Worm (Caenorhabditis elegans) whole organism, L4 larva: ENCODE measurements around the gene B0464.9.
A peak's percentile ranks its signal among the peaks of the same experiment; 100 is the strongest.

Experiments used
- F26F4.8 ChIP-seq: fragments of 200-800 bp; sonication (Bioruptor generic); conservative IDR thresholded peaks from 2 replicates; pipeline ENCODE4 v1.3.6; 2022; ENCODE audit warnings: missing genetic modification characterization, missing compliant biosample characterization
- T20F7.1 ChIP-seq: fragments of 200-800 bp; sonication (Bioruptor generic); optimal IDR thresholded peaks from 2 replicates; lab custom pipeline; 2018; ENCODE audit warnings: mild to moderate bottlenecking, missing genetic modification characterization, missing compliant biosample characterization
- T26A8.4 ChIP-seq: fragments of 200-800 bp; sonication (Bioruptor generic); IDR thresholded peaks from 2 replicates; pipeline ENCODE4 v1.3.6; 2022; ENCODE audit warnings: missing genetic modification characterization, missing compliant biosample characterization
- Y105C5A.15 ChIP-seq: fragments of 200-800 bp; sonication (Bioruptor generic); IDR thresholded peaks from 2 replicates; pipeline ENCODE4 v1.3.6; 2022; ENCODE audit warnings: missing genetic modification characterization, missing compliant biosample characterization
- Y5F2A.4 ChIP-seq: fragments of 200-800 bp; sonication (Bioruptor generic); optimal IDR thresholded peaks from 2 replicates; lab custom pipeline; 2018; ENCODE audit warnings: mild to moderate bottlenecking, missing genetic modification characterization, missing compliant biosample characterization
- Y75B8A.6 ChIP-seq: fragments of 200-800 bp; sonication (Bioruptor generic); IDR thresholded peaks from 2 replicates; pipeline ENCODE4 v1.3.6; 2022; ENCODE audit warnings: missing genetic modification reagents, missing genetic modification characterization, missing compliant biosample characterization
- aha-1 ChIP-seq: fragments of 150-350 bp; peaks from one replicate; lab custom pipeline; 2014; ENCODE audit warnings: missing biosample characterization, missing genetic modification characterization
- arid-1 ChIP-seq: fragments of 200-800 bp; sonication (Bioruptor generic); conservative IDR thresholded peaks from 2 replicates; pipeline ENCODE4 v1.3.6; 2022; ENCODE audit warnings: missing genetic modification reagents, missing genetic modification characterization, missing compliant biosample characterization
- attf-4 ChIP-seq: sonication (generic microtip); optimal IDR thresholded peaks from 3 replicates; lab custom pipeline; 2017; ENCODE audit warnings: missing biosample characterization, missing genetic modification characterization
- ceh-32 ChIP-seq: sonication (generic microtip); optimal IDR thresholded peaks from 2 replicates; lab custom pipeline; 2016; ENCODE audit warnings: mild to moderate bottlenecking, missing genetic modification characterization, missing compliant biosample characterization; ENCODE audit not compliant: poor library complexity
- ceh-62 ChIP-seq: sonication (generic microtip); optimal IDR thresholded peaks from 2 replicates; lab custom pipeline; 2017; ENCODE audit warnings: missing biosample characterization, missing genetic modification characterization
- cey-2 ChIP-seq: sonication (generic microtip); optimal IDR thresholded peaks from 3 replicates; lab custom pipeline; 2017; ENCODE audit warnings: missing genetic modification characterization, mild to moderate bottlenecking, missing compliant biosample characterization, antibody characterized with exemption, borderline replicate concordance; ENCODE audit not compliant: insufficient read depth
- daf-12 ChIP-seq: fragments of 150-350 bp; optimal IDR thresholded peaks from 2 replicates; lab custom pipeline; 2014; ENCODE audit warnings: missing biosample characterization, missing genetic modification reagents, missing genetic modification characterization
- daf-16 ChIP-seq, 3 experiments: sonication (generic microtip); optimal IDR thresholded peaks; 2 replicates each; lab custom pipeline; 2016 to 2017; ENCODE audit warnings: missing genetic modification characterization in 3 of 3, missing genetic modification reagents in 3 of 3, mild to moderate bottlenecking in 2 of 3, missing compliant biosample characterization in 2 of 3, missing biosample characterization in 1 of 3, moderate library complexity in 1 of 3
- daf-8 ChIP-seq: fragments of 200-800 bp; sonication (Bioruptor generic); IDR thresholded peaks from 2 replicates; pipeline ENCODE4 v1.3.6; 2022; ENCODE audit warnings: missing genetic modification characterization, missing compliant biosample characterization
- dmd-8 ChIP-seq: fragments of 200-800 bp; sonication (Bioruptor generic); IDR thresholded peaks from 2 replicates; pipeline ENCODE4 v1.3.6; 2022; ENCODE audit warnings: missing genetic modification characterization, missing compliant biosample characterization
- dmd-9 ChIP-seq: fragments of 200-800 bp; sonication (Bioruptor generic); IDR thresholded peaks from 2 replicates; pipeline ENCODE4 v1.3.6; 2022; ENCODE audit warnings: missing genetic modification reagents, missing genetic modification characterization, missing compliant biosample characterization
- duxl-1 ChIP-seq: sonication (generic microtip); optimal IDR thresholded peaks from 2 replicates; lab custom pipeline; 2016; ENCODE audit warnings: mild to moderate bottlenecking, missing genetic modification characterization, moderate library complexity, missing compliant biosample characterization; ENCODE audit not compliant: poor library complexity
- egl-27 ChIP-seq: sonication (generic microtip); optimal IDR thresholded peaks from 3 replicates; lab custom pipeline; 2017; ENCODE audit warnings: missing biosample characterization, missing genetic modification reagents, missing genetic modification characterization
- fos-1 ChIP-seq: fragments of 150-350 bp; optimal IDR thresholded peaks from 2 replicates; lab custom pipeline; 2014; ENCODE audit warnings: missing biosample characterization, missing genetic modification characterization
- gei-8 ChIP-seq: fragments of 200-800 bp; sonication (Bioruptor generic); optimal IDR thresholded peaks from 2 replicates; lab custom pipeline; 2018; ENCODE audit warnings: mild to moderate bottlenecking, missing genetic modification characterization, missing compliant biosample characterization
- hlh-30 ChIP-seq: sonication (generic microtip); optimal IDR thresholded peaks from 2 replicates; lab custom pipeline; 2017; ENCODE audit warnings: antibody characterized with exemption, mild to moderate bottlenecking, missing genetic modification characterization, missing compliant biosample characterization; ENCODE audit not compliant: insufficient read depth
- hmg-1.1 ChIP-seq: fragments of 200-800 bp; sonication (Bioruptor generic); IDR thresholded peaks from 2 replicates; pipeline ENCODE4 v1.3.6; 2022; ENCODE audit warnings: missing genetic modification reagents, missing genetic modification characterization, missing compliant biosample characterization
- lim-7 ChIP-seq: fragments of 200-800 bp; sonication (Bioruptor generic); IDR thresholded peaks from 2 replicates; pipeline ENCODE4 v1.3.6; 2022; ENCODE audit warnings: missing genetic modification characterization, missing compliant biosample characterization
- lin-1 ChIP-seq: fragments of 200-800 bp; sonication (Bioruptor generic); IDR thresholded peaks from 2 replicates; pipeline ENCODE4 v1.3.6; 2022; ENCODE audit warnings: missing genetic modification reagents, missing genetic modification characterization, missing compliant biosample characterization
- lin-13 ChIP-seq: fragments of 150-350 bp; optimal IDR thresholded peaks from 2 replicates; lab custom pipeline; 2014; ENCODE audit warnings: missing biosample characterization, missing genetic modification reagents, missing genetic modification characterization
- lin-38 ChIP-seq: fragments of 200-800 bp; sonication (Bioruptor generic); IDR thresholded peaks from 2 replicates; pipeline ENCODE4 v1.3.6; 2022; ENCODE audit warnings: missing genetic modification reagents, missing genetic modification characterization, missing compliant biosample characterization
- lin-39 ChIP-seq: fragments of 150-350 bp; optimal IDR thresholded peaks from 2 replicates; lab custom pipeline; 2014; ENCODE audit warnings: missing biosample characterization, missing genetic modification reagents, missing genetic modification characterization
- lsy-2 ChIP-seq, 2 experiments: fragments of 150-350 bp in 1 of 2; sonication (generic microtip) in 1 of 2; optimal IDR thresholded peaks; 2 replicates each; lab custom pipeline; 2014 to 2017; ENCODE audit warnings: missing biosample characterization in 2 of 2, missing genetic modification characterization in 2 of 2
- madf-5 ChIP-seq, 2 experiments: fragments of 200-800 bp; sonication (Bioruptor generic); IDR thresholded peaks; 2 replicates each; pipeline ENCODE4 v1.3.6; 2022; ENCODE audit warnings: missing compliant biosample characterization in 2 of 2, missing genetic modification characterization in 2 of 2
- mdl-1 ChIP-seq, 2 experiments: fragments of 150-350 bp in 1 of 2; sonication (generic microtip) in 1 of 2; optimal IDR thresholded peaks; 2 replicates each; lab custom pipeline; 2014 to 2017; ENCODE audit warnings: missing biosample characterization in 2 of 2, missing genetic modification characterization in 2 of 2
- mxl-2 ChIP-seq: fragments of 200-800 bp; sonication (Bioruptor generic); conservative IDR thresholded peaks from 2 replicates; pipeline ENCODE4 v1.3.6; 2022; ENCODE audit warnings: missing genetic modification reagents, missing genetic modification characterization, missing compliant biosample characterization
- nhr-102 ChIP-seq: sonication (generic microtip); optimal IDR thresholded peaks from 2 replicates; lab custom pipeline; 2016; ENCODE audit warnings: mild to moderate bottlenecking, missing genetic modification characterization, moderate library complexity, missing compliant biosample characterization
- nhr-111 ChIP-seq: fragments of 200-800 bp; sonication (Bioruptor generic); optimal IDR thresholded peaks from 2 replicates; lab custom pipeline; 2018; ENCODE audit warnings: mild to moderate bottlenecking, missing genetic modification characterization, missing compliant biosample characterization
- nhr-28 ChIP-seq: fragments of 150-350 bp; optimal IDR thresholded peaks from 2 replicates; lab custom pipeline; 2014; ENCODE audit warnings: missing biosample characterization, missing genetic modification characterization
- nhr-76 ChIP-seq: fragments of 150-350 bp; optimal IDR thresholded peaks from 2 replicates; lab custom pipeline; 2014; ENCODE audit warnings: missing biosample characterization, missing genetic modification characterization
- php-3 ChIP-seq: fragments of 200-800 bp; sonication (Bioruptor generic); IDR thresholded peaks from 2 replicates; pipeline ENCODE4 v1.3.6; 2022; ENCODE audit warnings: missing genetic modification reagents, missing genetic modification characterization, missing compliant biosample characterization
- pqm-1 ChIP-seq: sonication (generic microtip); optimal IDR thresholded peaks from 2 replicates; lab custom pipeline; 2017; ENCODE audit warnings: missing biosample characterization, missing genetic modification characterization
- skn-1 ChIP-seq: fragments of 150-350 bp; optimal IDR thresholded peaks from 2 replicates; lab custom pipeline; 2014; ENCODE audit warnings: missing biosample characterization, missing genetic modification characterization
- spr-3 ChIP-seq: fragments of 200-800 bp; sonication (Bioruptor generic); optimal IDR thresholded peaks from 2 replicates; lab custom pipeline; 2018; ENCODE audit warnings: mild to moderate bottlenecking, missing genetic modification characterization, missing compliant biosample characterization
- tra-1 ChIP-seq: fragments of 200-800 bp; sonication (Bioruptor generic); IDR thresholded peaks from 2 replicates; pipeline ENCODE4 v1.3.6; 2022; ENCODE audit warnings: missing genetic modification reagents, missing genetic modification characterization, missing compliant biosample characterization
- unc-130 ChIP-seq: sonication (generic microtip); optimal IDR thresholded peaks from 2 replicates; lab custom pipeline; 2016; ENCODE audit warnings: missing genetic modification reagents, missing genetic modification characterization, missing compliant biosample characterization
- unc-39 ChIP-seq: sonication (generic microtip); optimal IDR thresholded peaks from 2 replicates; lab custom pipeline; 2017; ENCODE audit warnings: missing biosample characterization, missing genetic modification characterization
- unc-62 ChIP-seq, 3 experiments: fragments of 150-350 bp in 1 of 3; sonication (generic microtip); optimal IDR thresholded peaks in 2 of 3; peaks in 1 of 3; 1 replicate in 1 of 3; 2 replicates in 2 of 3; lab custom pipeline; 2014 to 2017; ENCODE audit warnings: missing biosample characterization in 3 of 3, missing genetic modification characterization in 3 of 3, missing genetic modification reagents in 3 of 3, missing genotype in 1 of 3
- zfp-3 ChIP-seq: fragments of 200-800 bp; sonication (Bioruptor generic); conservative IDR thresholded peaks from 2 replicates; pipeline ENCODE4 v1.3.6; 2022; ENCODE audit warnings: missing genetic modification reagents, missing genetic modification characterization, missing compliant biosample characterization
- zip-11 ChIP-seq: fragments of 200-800 bp; sonication (Bioruptor generic); IDR thresholded peaks from 2 replicates; pipeline ENCODE4 v1.3.6; 2022; ENCODE audit warnings: missing genetic modification characterization, missing compliant biosample characterization

The B0464.9 gene

DNA sequence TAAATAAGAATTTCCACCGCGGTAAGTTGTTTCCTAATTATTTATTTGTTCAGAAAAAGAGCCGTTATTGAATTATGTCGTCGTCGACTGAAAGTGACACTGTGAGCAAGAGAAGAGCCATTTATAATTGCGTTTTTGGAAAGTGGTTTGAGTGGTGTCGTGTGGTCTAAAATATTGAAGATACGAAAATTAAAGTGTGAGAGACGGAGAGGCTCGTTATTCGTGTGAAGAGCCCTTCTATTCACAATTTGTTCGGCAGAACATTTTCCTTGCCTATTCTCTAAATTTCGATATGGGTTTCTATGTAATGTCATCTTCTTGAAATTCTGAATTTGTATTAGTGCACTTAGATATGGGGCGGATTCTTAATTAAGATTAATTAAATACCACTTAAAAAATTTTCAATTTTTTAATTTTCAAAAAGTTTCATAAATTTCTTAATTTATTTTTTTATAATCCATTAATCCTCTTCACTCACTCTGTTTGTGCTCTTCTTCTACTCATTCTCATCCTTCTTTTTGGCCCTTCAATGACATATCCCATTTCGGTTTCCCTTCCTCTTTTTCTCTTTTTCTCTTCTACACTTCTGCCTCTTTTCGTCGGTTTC lies 44.3 kb downstream of the B0464.9 start (continued):
- TF ChIP-seq dmd-9 (GFP tag; lab: Robert Waterston, UW): 0 out of 2 replicates have a peak, but pooled peaks have one; percentile 10
- TF ChIP-seq lsy-2 (tag; optimal IDR thresholded peaks at IDR 0.05; lab: Kevin White, UChicago): peak in 1 of 2 experiments; percentile 23
- no peak for TF ChIP-seq unc-130
- 0 out of 2 replicates have a peak, but pooled peaks have one; percentile 11 for TF ChIP-seq hmg-1.1 (GFP tag; lab: Robert Waterston, UW)
- no peak for TF ChIP-seq cey-2 (tag; lab: Kevin White, UChicago)
- no peak for TF ChIP-seq tra-1 (GFP tag; lab: Robert Waterston, UW)
- peak; percentile 23 for TF ChIP-seq nhr-111 (GFP tag; lab: Kevin White, UChicago)
- TF ChIP-seq zip-11 (GFP tag; lab: Robert Waterston, UW): no peak
- peak; percentile 15 for TF ChIP-seq aha-1 (tag; lab: Kevin White, UChicago)
- TF ChIP-seq skn-1: no peak
- TF ChIP-seq lin-39 (tag; lab: Kevin White, UChicago): no peak
- peak; percentile 65; the same call in 1 of the 2 replicates for TF ChIP-seq zfp-3 (GFP tag; lab: Robert Waterston, UW)
- TF ChIP-seq duxl-1 (tag; lab: Kevin White, UChicago): no peak
- TF ChIP-seq pqm-1 (tag; lab: Kevin White, UChicago): no peak
- 0 out of 4 replicates have a peak, but pooled peaks of 1 of the 2 experiments have one; percentile 17 for TF ChIP-seq madf-5 (GFP tag; IDR thresholded peaks at IDR 0.05; lab: Robert Waterston, UW)
- peak; percentile 57 for TF ChIP-seq nhr-102
- TF ChIP-seq fos-1 (tag; lab: Kevin White, UChicago): no peak
- TF ChIP-seq lim-7 (GFP tag; lab: Robert Waterston, UW): peak; percentile 61
- TF ChIP-seq Y5F2A.4: no peak
- TF ChIP-seq lin-1: peak; percentile 36; the same call in 1 of the 2 replicates
- no peak for TF ChIP-seq F26F4.8 (GFP tag; lab: Robert Waterston, UW)
- 0 out of 2 replicates have a peak, but pooled peaks have one; percentile 16 for TF ChIP-seq Y105C5A.15 (GFP tag; lab: Robert Waterston, UW)

DNA sequence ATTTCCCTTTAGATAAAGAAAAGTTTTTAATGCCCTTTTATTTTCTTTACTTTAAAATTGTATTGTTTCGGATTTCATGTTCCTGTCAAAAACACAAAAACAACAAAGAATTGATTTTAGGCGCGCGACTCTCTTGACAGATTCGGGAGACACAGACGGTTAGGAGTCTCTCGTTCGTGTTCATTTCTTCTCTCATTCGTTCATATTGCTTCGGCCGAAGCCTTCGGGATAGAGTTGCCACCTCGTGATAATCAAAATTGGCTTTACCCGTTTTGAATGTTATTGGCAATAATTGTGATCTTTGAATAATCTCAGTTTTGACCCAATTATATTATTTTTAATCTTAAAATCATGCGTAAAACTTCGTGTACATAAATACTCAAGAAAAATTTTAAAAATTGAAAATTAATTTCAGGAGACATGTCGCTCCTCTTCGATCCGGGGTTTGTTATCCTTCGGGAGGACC lies 45.5 kb downstream of the B0464.9 start, which contains the start of gene F55H2.5:
Gene F55H2.5, plus strand, starts transcription at position 416 of the 466 bp plus-strand sequence.
- TF ChIP-seq unc-39 (tag; lab: Kevin White, UChicago) (no peak), hlh-30 (peak; percentile 76), attf-4 (tag; lab: Kevin White, UChicago) (no peak), lin-13 (GFP tag; lab: Kevin White, UChicago) (no peak), nhr-76 (tag; lab: Kevin White, UChicago) (no peak), php-3 (GFP tag; lab: Robert Waterston, UW) (no peak), T26A8.4 (GFP tag; lab: Robert Waterston, UW) (no peak), arid-1 (no peak), lin-38 (GFP tag; lab: Robert Waterston, UW) (no peak), aha-1 (tag; lab: Kevin White, UChicago) (peak; percentile 11), egl-27 (tag; lab: Kevin White, UChicago) (no peak), Y75B8A.6 (GFP tag; lab: Robert Waterston, UW) (no peak), daf-8 (GFP tag; lab: Robert Waterston, UW) (no peak), T20F7.1 (no peak), ceh-62 (tag; lab: Kevin White, UChicago) (no peak), hmg-1.1 (GFP tag; lab: Robert Waterston, UW) (no peak), ceh-32 (tag; lab: Kevin White, UChicago) (no peak), daf-12 (no peak), nhr-28 (tag; lab: Kevin White, UChicago) (peak; percentile 11), dmd-8 (GFP tag; lab: Robert Waterston, UW) (no peak), pqm-1 (tag; lab: Kevin White, UChicago) (no peak), mdl-1 (tag; optimal IDR thresholded peaks at IDR 0.05; lab: Kevin White, UChicago) (peak in 1 of 2 experiments; percentile 20), Y5F2A.4 (no peak), unc-62 (GFP tag; optimal IDR thresholded peaks at IDR 0.05 in 1 of 2; lab: Kevin White, UChicago) (no peak), unc-62 (tag; optimal IDR thresholded peaks at IDR 0.05; lab: Kevin White, UChicago) (no peak), gei-8 (GFP tag; lab: Kevin White, UChicago) (no peak), lsy-2 (tag; optimal IDR thresholded peaks at IDR 0.05; lab: Kevin White, UChicago) (no peak), daf-16 (GFP tag; optimal IDR thresholded peaks at IDR 0.05; lab: Kevin White, UChicago) (no peak), daf-16 (tag; optimal IDR thresholded peaks at IDR 0.05; lab: Kevin White, UChicago) (no peak), lim-7 (GFP tag; lab: Robert Waterston, UW) (no peak), mxl-2 (GFP tag; lab: Robert Waterston, UW) (no peak), spr-3 (GFP tag; lab: Kevin White, UChicago) (no peak), tra-1 (GFP tag; lab: Robert Waterston, UW) (no peak)
- TF ChIP-seq, all 104 proteins: peak for 4
